Fruit fly (Drosophila melanogaster): Measurements from ENCODE around the gene Gr93a.

The Gr93a gene

DNA sequence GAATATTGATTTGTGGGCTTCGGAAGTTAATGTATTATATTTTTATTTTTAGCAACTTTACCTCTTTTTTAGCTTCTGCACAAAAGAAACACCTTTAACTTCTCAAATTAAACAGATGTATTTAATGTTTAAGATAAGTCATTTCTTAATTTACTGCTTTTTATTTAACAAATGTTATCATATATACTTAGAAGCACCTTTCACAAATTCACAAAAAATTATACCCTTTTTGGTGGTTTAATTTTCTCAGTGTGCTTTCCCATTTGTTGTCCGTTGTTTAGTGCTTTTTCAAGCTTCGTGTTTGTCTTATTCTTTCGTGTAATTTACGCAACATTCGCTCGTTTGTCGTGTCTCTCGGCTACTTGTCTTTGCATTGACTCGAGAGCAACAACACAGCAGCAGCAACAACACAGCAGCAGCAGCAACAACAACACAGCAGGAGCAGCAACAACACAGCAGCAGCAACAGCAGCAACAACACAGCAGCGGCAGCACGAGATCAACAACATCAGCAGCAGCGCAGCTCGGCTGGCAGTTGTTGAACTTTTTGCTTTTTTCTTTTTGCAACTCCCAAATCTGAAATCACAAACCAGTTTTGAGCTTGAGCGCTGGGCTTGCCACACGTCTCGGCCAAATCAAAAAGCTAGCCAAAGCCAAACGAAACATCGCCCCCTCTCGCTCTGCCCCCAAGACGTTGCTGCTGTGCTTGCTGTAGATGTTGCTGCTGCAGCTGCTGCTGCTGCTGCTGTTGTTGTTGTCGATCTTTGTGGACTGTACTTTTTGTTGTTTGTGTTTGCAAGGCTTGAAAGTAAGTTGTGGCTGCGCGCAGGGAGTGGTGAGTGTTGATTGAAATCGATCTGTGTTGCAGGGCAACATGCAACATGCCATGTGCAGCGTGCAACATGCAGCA lies 5.0 kb downstream of the Gr93a start:
- TF ChIP-seq Myc (optimal IDR thresholded peaks at IDR 0.05) (no peak), ttk (optimal IDR thresholded peaks at IDR 0.05) (no peak), Sin3A (optimal IDR thresholded peaks at IDR 0.05) (no peak), insv (optimal IDR thresholded peaks at IDR 0.05) (no peak), psq (optimal IDR thresholded peaks at IDR 0.05) (no peak), h (optimal IDR thresholded peaks at IDR 0.05) (no peak)

dm6 chr3R:21838505-21838956 lies 6.2 kb downstream of the Gr93a start:
- TF ChIP-seq psq (optimal IDR thresholded peaks at IDR 0.05): no peak
- TF ChIP-seq ttk (optimal IDR thresholded peaks at IDR 0.05): no peak
- no peak for TF ChIP-seq h (optimal IDR thresholded peaks at IDR 0.05)
- no peak for TF ChIP-seq Myc (optimal IDR thresholded peaks at IDR 0.05)
- no peak for TF ChIP-seq insv (optimal IDR thresholded peaks at IDR 0.05)
- TF ChIP-seq Sin3A (optimal IDR thresholded peaks at IDR 0.05): no peak

DNA sequence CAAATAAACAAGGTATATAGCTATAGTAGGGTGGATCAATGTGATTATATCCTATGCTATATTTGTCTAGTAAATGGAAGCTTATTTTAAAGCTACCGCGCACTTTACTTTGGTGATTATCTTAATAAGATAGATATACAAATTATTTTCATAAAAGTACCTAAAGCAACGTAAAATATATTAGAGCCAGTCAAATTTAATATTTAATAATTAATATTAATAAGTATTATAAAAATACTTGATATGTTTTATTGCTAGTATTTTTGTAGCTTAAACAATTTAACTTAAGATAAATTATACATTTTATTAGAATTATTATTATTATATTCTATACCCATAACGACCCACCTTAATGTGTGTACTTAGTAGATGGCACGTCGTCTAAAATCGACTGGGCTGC lies 7.3 kb downstream of the Gr93a start:
- TF ChIP-seq Sin3A (optimal IDR thresholded peaks at IDR 0.05) (no peak), Myc (optimal IDR thresholded peaks at IDR 0.05) (no peak), insv (optimal IDR thresholded peaks at IDR 0.05) (no peak), psq (optimal IDR thresholded peaks at IDR 0.05) (no peak), ttk (optimal IDR thresholded peaks at IDR 0.05) (no peak), h (optimal IDR thresholded peaks at IDR 0.05) (no peak)

dm6 chr3R:21840432-21840831 lies 8.1 kb downstream of the Gr93a start:
- TF ChIP-seq h (optimal IDR thresholded peaks at IDR 0.05) (no peak), psq (optimal IDR thresholded peaks at IDR 0.05) (no peak), ttk (optimal IDR thresholded peaks at IDR 0.05) (no peak), Sin3A (optimal IDR thresholded peaks at IDR 0.05) (no peak), insv (optimal IDR thresholded peaks at IDR 0.05) (no peak), Myc (optimal IDR thresholded peaks at IDR 0.05) (no peak)

DNA sequence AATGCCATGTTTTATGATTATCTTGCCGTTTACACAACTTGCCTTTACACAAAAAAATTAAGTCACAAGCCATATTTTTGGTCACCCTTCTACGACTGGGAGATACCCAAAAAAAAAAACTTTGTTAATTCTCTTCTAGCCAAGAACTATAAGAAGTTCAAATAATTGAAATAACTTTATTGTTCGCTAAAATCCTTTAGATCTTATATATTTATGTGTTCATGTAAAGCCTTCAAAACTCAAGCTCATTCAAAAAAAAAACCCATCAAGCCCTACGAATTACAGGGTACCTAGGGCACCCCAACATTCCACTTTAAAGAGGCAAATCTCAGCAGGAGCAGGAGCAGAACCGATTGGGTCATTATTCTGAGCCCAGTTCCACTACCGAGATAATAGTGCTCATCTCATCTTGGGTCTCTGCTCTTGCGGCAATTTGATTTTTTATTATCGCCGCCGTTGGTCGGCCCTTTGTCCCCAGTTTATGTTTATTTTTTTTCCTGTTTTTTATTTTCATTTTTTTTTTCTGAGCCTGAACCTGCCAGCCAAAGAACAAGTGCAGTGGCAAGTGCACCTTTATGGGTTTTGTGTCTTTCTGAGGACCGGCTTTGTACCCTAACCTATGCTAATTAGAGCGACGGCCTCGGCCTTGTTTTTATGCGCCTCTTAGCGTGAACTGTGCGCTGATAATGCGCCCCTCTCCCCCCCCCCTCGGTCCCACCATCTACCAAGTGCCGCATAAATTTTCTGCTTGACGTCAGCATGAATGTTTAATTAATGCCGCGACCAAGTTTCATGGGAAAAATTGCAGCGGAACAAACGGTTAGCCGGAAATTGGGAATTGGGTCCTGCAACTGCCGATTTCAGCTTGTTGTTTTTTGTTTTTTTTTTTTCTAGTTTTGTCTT lies 9.4 kb downstream of the Gr93a start:
- no peak for TF ChIP-seq h (optimal IDR thresholded peaks at IDR 0.05)
- TF ChIP-seq Sin3A (optimal IDR thresholded peaks at IDR 0.05): no peak
- TF ChIP-seq psq (optimal IDR thresholded peaks at IDR 0.05): no peak
- no peak for TF ChIP-seq Myc (optimal IDR thresholded peaks at IDR 0.05)
- no peak for TF ChIP-seq insv (optimal IDR thresholded peaks at IDR 0.05)
- no peak for TF ChIP-seq ttk (optimal IDR thresholded peaks at IDR 0.05)

- TF ChIP-seq h (optimal IDR thresholded peaks at IDR 0.05) (no peak), Sin3A (optimal IDR thresholded peaks at IDR 0.05) (no peak), ttk (optimal IDR thresholded peaks at IDR 0.05) (no peak), Myc (optimal IDR thresholded peaks at IDR 0.05) (no peak), insv (optimal IDR thresholded peaks at IDR 0.05) (no peak), psq (optimal IDR thresholded peaks at IDR 0.05) (no peak)
Observed at dm6 chr3R:21843665-21844064, 11.4 kb downstream of the Gr93a start, which contains the start of gene Gr93b. Gr93b (minus strand) TSS chr3R:21843765.

dm6 chr3R:21845165-21845564 lies 12.9 kb downstream of the Gr93a start, which contains the start of gene Gr93c:
Gr93c (minus strand) TSS chr3R:21845265.
- TF ChIP-seq psq (optimal IDR thresholded peaks at IDR 0.05) (no peak), insv (optimal IDR thresholded peaks at IDR 0.05) (no peak), h (optimal IDR thresholded peaks at IDR 0.05) (no peak), Myc (optimal IDR thresholded peaks at IDR 0.05) (no peak), ttk (optimal IDR thresholded peaks at IDR 0.05) (no peak), Sin3A (optimal IDR thresholded peaks at IDR 0.05) (no peak)

DNA sequence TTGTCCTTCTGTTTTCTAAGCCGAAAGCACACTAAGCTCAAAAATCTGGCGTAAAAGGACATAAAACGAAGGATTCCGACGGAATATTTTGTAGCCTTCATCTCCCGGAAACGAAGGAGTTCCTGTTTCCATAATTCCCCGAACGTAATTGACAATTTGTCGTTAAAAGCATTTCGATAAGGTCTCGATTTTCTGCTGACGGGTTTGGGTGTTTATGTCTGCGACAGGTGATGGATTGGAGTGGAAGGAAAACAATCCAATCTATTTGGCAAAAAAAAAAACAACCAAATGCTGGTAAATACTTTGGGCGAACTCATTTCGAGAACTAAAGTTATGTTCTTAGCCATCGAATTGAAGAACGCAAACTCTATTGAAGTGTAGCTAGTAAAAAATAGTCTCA lies 14.3 kb downstream of the Gr93a start, which contains the start of gene Gr93d:
Gr93d (minus strand) TSS at position 101 of the 400 bp plus-strand sequence.
- TF ChIP-seq Sin3A (optimal IDR thresholded peaks at IDR 0.05): no peak
- no peak for TF ChIP-seq ttk (optimal IDR thresholded peaks at IDR 0.05)
- no peak for TF ChIP-seq h (optimal IDR thresholded peaks at IDR 0.05)
- no peak for TF ChIP-seq psq (optimal IDR thresholded peaks at IDR 0.05)
- no peak for TF ChIP-seq insv (optimal IDR thresholded peaks at IDR 0.05)
- no peak for TF ChIP-seq Myc (optimal IDR thresholded peaks at IDR 0.05)

dm6 chr3R:21847438-21847837 lies 15.1 kb downstream of the Gr93a start:
- TF ChIP-seq Sin3A (optimal IDR thresholded peaks at IDR 0.05) (no peak), Myc (optimal IDR thresholded peaks at IDR 0.05) (no peak), insv (optimal IDR thresholded peaks at IDR 0.05) (no peak), psq (optimal IDR thresholded peaks at IDR 0.05) (no peak), ttk (optimal IDR thresholded peaks at IDR 0.05) (no peak), h (optimal IDR thresholded peaks at IDR 0.05) (no peak)

- no peak for TF ChIP-seq ttk (optimal IDR thresholded peaks at IDR 0.05)
- TF ChIP-seq Sin3A (optimal IDR thresholded peaks at IDR 0.05): no peak
Observed at dm6 chr3R:21848271-21848670, 16.0 kb downstream of the Gr93a start.

DNA sequence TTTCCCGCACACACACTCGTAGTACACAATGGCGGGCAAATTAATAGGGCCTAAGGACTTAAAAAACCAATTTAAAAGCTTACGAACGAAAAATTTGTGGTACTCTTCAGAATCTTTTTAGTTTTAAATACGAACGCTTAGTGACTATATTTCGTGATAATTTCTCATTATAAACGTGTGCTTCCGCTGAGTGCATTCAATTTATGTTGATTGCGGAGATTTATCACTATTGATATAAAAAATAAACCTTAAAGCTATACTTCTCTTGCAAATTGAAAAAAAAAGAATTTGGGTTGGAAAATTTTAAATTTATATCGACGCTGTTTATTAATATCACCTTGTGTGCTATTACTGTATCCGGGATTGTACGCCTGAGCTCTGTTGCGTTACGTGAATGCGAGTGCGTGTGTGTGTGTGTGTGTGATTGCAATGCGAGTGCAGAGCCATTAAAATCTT lies 16.7 kb downstream of the Gr93a start:
- TF ChIP-seq insv (optimal IDR thresholded peaks at IDR 0.05): no peak
- TF ChIP-seq Sin3A (optimal IDR thresholded peaks at IDR 0.05): no peak
- TF ChIP-seq ttk (optimal IDR thresholded peaks at IDR 0.05): no peak
- TF ChIP-seq psq (optimal IDR thresholded peaks at IDR 0.05): no peak
- TF ChIP-seq Myc (optimal IDR thresholded peaks at IDR 0.05): no peak
- no peak for TF ChIP-seq h (optimal IDR thresholded peaks at IDR 0.05)

Data from Kc167 (cell line).